Worm (Caenorhabditis elegans) whole organism, L3 larva: ENCODE data around the gene srh-250.

ENCODE experiments used
- R02D3.7 ChIP-seq: fragments of 150-350 bp; optimal IDR thresholded peaks from 2 replicates; lab custom pipeline; 2014; ENCODE audit warnings: missing biosample characterization, missing genetic modification characterization
- ZK546.5 ChIP-seq: sonication (generic microtip); optimal IDR thresholded peaks from 2 replicates; lab custom pipeline; 2017; ENCODE audit warnings: missing biosample characterization, missing genetic modification characterization
- aly-2 ChIP-seq: fragments of 150-350 bp; optimal IDR thresholded peaks from 2 replicates; lab custom pipeline; 2014; ENCODE audit warnings: missing biosample characterization, missing genetic modification characterization
- ama-1 ChIP-seq: fragments of 150-350 bp; optimal IDR thresholded peaks from 2 replicates; lab custom pipeline; 2018
- ceh-16 ChIP-seq: sonication (generic microtip); optimal IDR thresholded peaks from 2 replicates; lab custom pipeline; 2017; ENCODE audit warnings: missing biosample characterization, missing genetic modification characterization
- ceh-28 ChIP-seq: fragments of 150-350 bp; optimal IDR thresholded peaks from 2 replicates; lab custom pipeline; 2014; ENCODE audit warnings: missing biosample characterization, missing genetic modification reagents, missing genetic modification characterization
- ceh-82 ChIP-seq: fragments of 150-350 bp; optimal IDR thresholded peaks from 2 replicates; lab custom pipeline; 2014; ENCODE audit warnings: missing biosample characterization, missing genetic modification characterization
- ceh-9 ChIP-seq: sonication (generic microtip); optimal IDR thresholded peaks from 2 replicates; lab custom pipeline; 2018; ENCODE audit warnings: missing biosample characterization, missing genetic modification characterization
- daf-12 ChIP-seq: fragments of 150-350 bp; optimal IDR thresholded peaks from 2 replicates; lab custom pipeline; 2014; ENCODE audit warnings: missing biosample characterization, missing genetic modification reagents, missing genetic modification characterization
- egl-27 ChIP-seq: sonication (generic microtip); optimal IDR thresholded peaks from 4 replicates; lab custom pipeline; 2017; ENCODE audit warnings: missing biosample characterization, missing genetic modification reagents, missing genetic modification characterization
- egl-5 ChIP-seq: fragments of 150-350 bp; optimal IDR thresholded peaks from 2 replicates; lab custom pipeline; 2017; ENCODE audit warnings: missing biosample characterization, missing genetic modification reagents, missing genetic modification characterization, inconsistent platforms
- elt-1 ChIP-seq: fragments of 150-350 bp; optimal IDR thresholded peaks from 2 replicates; lab custom pipeline; 2014; ENCODE audit warnings: missing biosample characterization, missing genetic modification characterization
- elt-2 ChIP-seq: sonication (generic microtip); optimal IDR thresholded peaks from 2 replicates; lab custom pipeline; 2016; ENCODE audit warnings: missing genetic modification reagents, mild to moderate bottlenecking, missing genetic modification characterization, missing compliant biosample characterization
- elt-3 ChIP-seq, 3 experiments: fragments of 150-350 bp in 1 of 3; sonication (generic microtip) in 2 of 3; optimal IDR thresholded peaks; 2 replicates in 2 of 3; 4 replicates in 1 of 3; lab custom pipeline; 2014 to 2017; ENCODE audit warnings: missing biosample characterization in 3 of 3, missing genetic modification characterization in 3 of 3
- eor-1 ChIP-seq, 2 experiments: fragments of 150-350 bp; optimal IDR thresholded peaks; 2 replicates each; lab custom pipeline; 2014 to 2018; ENCODE audit warnings: missing biosample characterization in 2 of 2, missing genetic modification characterization in 2 of 2
- fkh-10 ChIP-seq: sonication (generic microtip); optimal IDR thresholded peaks from 2 replicates; lab custom pipeline; 2017; ENCODE audit warnings: missing biosample characterization, missing genetic modification reagents, missing genetic modification characterization
- fkh-2 ChIP-seq: fragments of 150-350 bp; optimal IDR thresholded peaks from 2 replicates; lab custom pipeline; 2014; ENCODE audit warnings: missing biosample characterization, missing genetic modification reagents, missing genetic modification characterization
- fos-1 ChIP-seq: fragments of 150-350 bp; optimal IDR thresholded peaks from 2 replicates; lab custom pipeline; 2014; ENCODE audit warnings: missing biosample characterization, missing genetic modification characterization
- hmg-11 ChIP-seq: sonication (generic microtip); optimal IDR thresholded peaks from 2 replicates; lab custom pipeline; 2016; ENCODE audit warnings: missing genetic modification characterization, missing compliant biosample characterization
- jun-1 ChIP-seq: fragments of 150-350 bp; optimal IDR thresholded peaks from 2 replicates; lab custom pipeline; 2014; ENCODE audit warnings: missing biosample characterization, missing genetic modification reagents, missing genetic modification characterization
- lin-15B ChIP-seq: fragments of 150-350 bp; optimal IDR thresholded peaks from 2 replicates; lab custom pipeline; 2014; ENCODE audit warnings: missing biosample characterization, missing genetic modification characterization
- lin-39 ChIP-seq: fragments of 150-350 bp; optimal IDR thresholded peaks from 2 replicates; lab custom pipeline; 2018; ENCODE audit warnings: missing biosample characterization, missing genetic modification reagents, missing genetic modification characterization
- lsy-12 ChIP-seq: sonication (generic microtip); optimal IDR thresholded peaks from 2 replicates; lab custom pipeline; 2016; ENCODE audit warnings: mild to moderate bottlenecking, missing genetic modification characterization, missing compliant biosample characterization
- mdl-1 ChIP-seq: fragments of 150-350 bp; optimal IDR thresholded peaks from 2 replicates; lab custom pipeline; 2014; ENCODE audit warnings: missing biosample characterization, missing genetic modification characterization
- mml-1 ChIP-seq: fragments of 150-350 bp; sonication (generic microtip); optimal IDR thresholded peaks from 3 replicates; lab custom pipeline; 2014; ENCODE audit warnings: missing biosample characterization, missing genetic modification characterization
- nfya-1 ChIP-seq: sonication (generic microtip); optimal IDR thresholded peaks from 2 replicates; lab custom pipeline; 2017; ENCODE audit warnings: missing genetic modification characterization, mild to moderate bottlenecking, missing compliant biosample characterization, antibody characterized with exemption, moderate library complexity; ENCODE audit not compliant: insufficient read depth
- nhr-11 ChIP-seq: fragments of 150-350 bp; optimal IDR thresholded peaks from 2 replicates; lab custom pipeline; 2014; ENCODE audit warnings: missing biosample characterization, missing genetic modification characterization
- nhr-12 ChIP-seq: fragments of 150-350 bp; optimal IDR thresholded peaks from 2 replicates; lab custom pipeline; 2014; ENCODE audit warnings: missing biosample characterization, missing genetic modification characterization
- nhr-23 ChIP-seq: fragments of 150-350 bp; optimal IDR thresholded peaks from 2 replicates; lab custom pipeline; 2014; ENCODE audit warnings: missing biosample characterization, missing genetic modification reagents, missing genetic modification characterization
- nhr-237 ChIP-seq: fragments of 150-350 bp; optimal IDR thresholded peaks from 2 replicates; lab custom pipeline; 2014; ENCODE audit warnings: missing biosample characterization, missing genetic modification characterization
- nhr-25 ChIP-seq: sonication (generic microtip); optimal IDR thresholded peaks from 2 replicates; lab custom pipeline; 2017; ENCODE audit warnings: missing biosample characterization, missing genetic modification characterization
- nhr-28 ChIP-seq: fragments of 150-350 bp; optimal IDR thresholded peaks from 2 replicates; lab custom pipeline; 2014; ENCODE audit warnings: missing biosample characterization, missing genetic modification characterization
- nhr-43 ChIP-seq: sonication (generic microtip); optimal IDR thresholded peaks from 2 replicates; lab custom pipeline; 2016; ENCODE audit warnings: mild to moderate bottlenecking, missing genetic modification characterization, missing compliant biosample characterization; ENCODE audit not compliant: poor library complexity, severe bottlenecking
- nhr-67 ChIP-seq: fragments of 150-350 bp; optimal IDR thresholded peaks from 2 replicates; lab custom pipeline; 2014; ENCODE audit warnings: missing biosample characterization, missing genetic modification characterization
- nhr-76 ChIP-seq: fragments of 150-350 bp; sonication (generic microtip); optimal IDR thresholded peaks from 5 replicates; lab custom pipeline; 2014; ENCODE audit warnings: missing biosample characterization, missing genetic modification characterization
- nhr-77 ChIP-seq: fragments of 150-350 bp; optimal IDR thresholded peaks from 2 replicates; lab custom pipeline; 2014; ENCODE audit warnings: missing biosample characterization, missing genetic modification characterization
- pha-4 ChIP-seq: fragments of 150-350 bp; optimal IDR thresholded peaks from 2 replicates; lab custom pipeline; 2014; ENCODE audit warnings: missing biosample characterization, missing genetic modification reagents, missing genetic modification characterization
- pqm-1 ChIP-seq: fragments of 150-350 bp; optimal IDR thresholded peaks from 2 replicates; lab custom pipeline; 2017; ENCODE audit warnings: missing biosample characterization, missing genetic modification characterization, inconsistent platforms
- sea-2 ChIP-seq: fragments of 150-350 bp; sonication (generic microtip); optimal IDR thresholded peaks from 4 replicates; lab custom pipeline; 2014; ENCODE audit warnings: missing biosample characterization, missing genetic modification reagents, missing genetic modification characterization
- skn-1 ChIP-seq: fragments of 150-350 bp; optimal IDR thresholded peaks from 2 replicates; lab custom pipeline; 2014; ENCODE audit warnings: missing biosample characterization, missing genetic modification characterization
- snpc-4 ChIP-seq: fragments of 150-350 bp; optimal IDR thresholded peaks from 2 replicates; lab custom pipeline; 2014; ENCODE audit warnings: missing biosample characterization, missing genetic modification characterization
- tbx-2 ChIP-seq: sonication (generic microtip); optimal IDR thresholded peaks from 2 replicates; lab custom pipeline; 2016; ENCODE audit warnings: mild to moderate bottlenecking, missing genetic modification characterization, missing compliant biosample characterization
- unc-39 ChIP-seq: sonication (generic microtip); optimal IDR thresholded peaks from 4 replicates; lab custom pipeline; 2017; ENCODE audit warnings: missing biosample characterization, missing genetic modification characterization
- unc-62 ChIP-seq: fragments of 150-350 bp; sonication (generic microtip); optimal IDR thresholded peaks from 4 replicates; lab custom pipeline; 2014; ENCODE audit warnings: missing biosample characterization, missing genetic modification reagents, missing genetic modification characterization
- zag-1 ChIP-seq: fragments of 150-350 bp; optimal IDR thresholded peaks from 2 replicates; lab custom pipeline; 2014; ENCODE audit warnings: missing biosample characterization, missing genetic modification characterization
- ztf-11 ChIP-seq: fragments of 150-350 bp; optimal IDR thresholded peaks from 2 replicates; lab custom pipeline; 2014; ENCODE audit warnings: missing biosample characterization, missing genetic modification characterization
- ztf-4 ChIP-seq: fragments of 150-350 bp; optimal IDR thresholded peaks from 2 replicates; lab custom pipeline; 2014; ENCODE audit warnings: missing biosample characterization, missing genetic modification characterization

Gene srh-250

DNA sequence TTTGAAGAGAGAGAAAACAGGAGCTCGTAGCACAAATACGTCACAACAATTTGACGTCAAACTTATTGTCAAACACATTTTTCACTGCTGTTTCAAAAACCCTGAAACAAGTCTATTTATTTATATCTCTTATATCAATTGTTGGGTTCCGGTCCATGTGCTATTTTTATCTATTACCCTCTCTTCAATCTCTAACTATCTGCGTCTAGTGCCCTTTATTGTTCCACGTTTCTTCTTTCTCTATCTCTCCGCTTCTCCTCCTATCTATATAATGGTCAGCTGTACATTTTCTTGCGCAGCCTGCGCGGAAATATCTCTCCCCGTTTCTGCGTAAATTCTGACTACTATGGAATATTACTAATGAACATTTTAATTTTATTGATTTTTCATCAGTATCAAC, 18.5 kb downstream of the srh-250 start:
- TF ChIP-seq jun-1 (tag; lab: Kevin White, UChicago) (no peak), pha-4 (tag; lab: Kevin White, UChicago) (peak; percentile 52), nhr-23 (tag; lab: Kevin White, UChicago) (peak; percentile 23), fos-1 (tag; lab: Kevin White, UChicago) (no peak), sea-2 (GFP tag; lab: Kevin White, UChicago) (no peak), eor-1 (tag; optimal IDR thresholded peaks at IDR 0.05; lab: Kevin White, UChicago) (no peak), ZK546.5 (tag; lab: Kevin White, UChicago) (no peak), ceh-28 (tag; lab: Kevin White, UChicago) (peak; percentile 38), egl-5 (tag; lab: Kevin White, UChicago) (peak; percentile 13), nhr-12 (tag; lab: Kevin White, UChicago) (no peak), nfya-1 (peak; percentile 61), unc-62 (GFP tag; lab: Kevin White, UChicago) (no peak), aly-2 (no peak), R02D3.7 (no peak), nhr-43 (tag; lab: Kevin White, UChicago) (peak; percentile 1), nhr-67 (tag; lab: Kevin White, UChicago) (no peak), elt-2 (tag; lab: Kevin White, UChicago) (no peak), fkh-2 (tag; lab: Kevin White, UChicago) (no peak)

- TF ChIP-seq R02D3.7 (no peak), fos-1 (tag; lab: Kevin White, UChicago) (no peak), lsy-12 (tag; lab: Kevin White, UChicago) (no peak), nhr-67 (tag; lab: Kevin White, UChicago) (no peak), fkh-2 (tag; lab: Kevin White, UChicago) (no peak), skn-1 (tag; lab: Kevin White, UChicago) (no peak), nhr-12 (tag; lab: Kevin White, UChicago) (no peak), pha-4 (tag; lab: Kevin White, UChicago) (no peak), snpc-4 (tag; lab: Kevin White, UChicago) (no peak), nhr-77 (tag; lab: Kevin White, UChicago) (no peak), egl-5 (tag; lab: Kevin White, UChicago) (peak; percentile 52), elt-2 (tag; lab: Kevin White, UChicago) (peak; percentile 44), sea-2 (GFP tag; lab: Kevin White, UChicago) (no peak), zag-1 (tag; lab: Kevin White, UChicago) (no peak), ceh-16 (no peak), ztf-11 (tag; lab: Kevin White, UChicago) (no peak), nhr-237 (tag; lab: Kevin White, UChicago) (no peak), nfya-1 (peak; percentile 65), fkh-10 (GFP tag; lab: Kevin White, UChicago) (no peak), aly-2 (no peak), nhr-28 (no peak), ztf-4 (no peak), eor-1 (tag; optimal IDR thresholded peaks at IDR 0.05; lab: Kevin White, UChicago) (no peak), nhr-43 (tag; lab: Kevin White, UChicago) (no peak), elt-1 (tag; lab: Kevin White, UChicago) (no peak), ZK546.5 (tag; lab: Kevin White, UChicago) (no peak), lin-39 (tag; lab: Kevin White, UChicago) (peak; percentile 4), nhr-11 (tag; lab: Kevin White, UChicago) (no peak), lin-15B (tag; lab: Kevin White, UChicago) (no peak), ama-1 (lab: Kevin White, UChicago) (no peak), ceh-82 (tag; lab: Kevin White, UChicago) (no peak), ceh-9 (tag; lab: Kevin White, UChicago) (no peak), tbx-2 (tag; lab: Kevin White, UChicago) (no peak), nhr-76 (no peak), unc-39 (no peak), mml-1 (tag; lab: Kevin White, UChicago) (no peak), jun-1 (tag; lab: Kevin White, UChicago) (peak; percentile 33), egl-27 (tag; lab: Kevin White, UChicago) (peak; percentile 40), hmg-11 (tag; lab: Kevin White, UChicago) (no peak), ceh-28 (tag; lab: Kevin White, UChicago) (peak; percentile 37), daf-12 (tag; lab: Kevin White, UChicago) (no peak), pqm-1 (tag; lab: Kevin White, UChicago) (peak; percentile 16), nhr-25 (tag; lab: Kevin White, UChicago) (peak; percentile 42), elt-3 (tag; optimal IDR thresholded peaks at IDR 0.05; lab: Kevin White, UChicago) (no peak), nhr-23 (tag; lab: Kevin White, UChicago) (no peak), unc-62 (GFP tag; lab: Kevin White, UChicago) (no peak), mdl-1 (tag; lab: Kevin White, UChicago) (peak; percentile 16)
These were observed 19.5 kb downstream of the srh-250 start, which contains the start of gene F53C3.6 for ce11 chrII:3897758-3898494. TSS of gene F53C3.6 (plus strand) at chrII:3898142.
